Worm (Caenorhabditis elegans) whole organism, L4/young adult: Measurements from ENCODE around the gene gpc-1.

Experiments
- W03F9.2 ChIP-seq: fragments of 150-350 bp; optimal IDR thresholded peaks from 2 replicates; lab custom pipeline; 2014; ENCODE audit warnings: missing biosample characterization, missing genetic modification characterization
- dao-5 ChIP-seq: sonication (generic microtip); optimal IDR thresholded peaks from 2 replicates; lab custom pipeline; 2016; ENCODE audit warnings: missing genotype, missing genetic modification characterization, moderate library complexity, missing compliant biosample characterization
- him-1 ChIP-seq: sonication (generic microtip); optimal IDR thresholded peaks from 2 replicates; lab custom pipeline; 2016; ENCODE audit warnings: missing genotype, missing genetic modification reagents, missing genetic modification characterization, missing compliant biosample characterization

DNA sequence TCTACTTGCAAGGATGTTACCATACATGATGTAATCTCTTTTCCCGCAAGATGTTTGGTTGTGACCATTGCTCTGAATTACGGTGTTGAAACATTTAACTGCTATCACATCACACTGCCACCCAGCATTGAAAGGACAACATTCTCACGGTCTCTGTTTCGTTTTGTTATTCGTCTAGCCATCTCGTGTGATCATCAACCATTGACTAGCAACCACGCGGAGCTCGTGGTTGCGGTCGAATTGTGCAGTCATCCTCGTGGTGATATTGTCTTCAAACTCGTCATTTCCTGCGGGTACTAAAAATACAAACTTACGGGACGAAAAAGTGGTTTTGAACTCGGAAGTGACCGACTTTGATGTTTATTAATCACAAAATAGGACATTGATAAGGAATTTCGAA is 9.1 kb downstream of the gpc-1 start:
- TF ChIP-seq dao-5 (tag; lab: Kevin White, UChicago) (no peak), W03F9.2 (tag; lab: Kevin White, UChicago) (no peak), him-1 (tag; lab: Kevin White, UChicago) (no peak)
